Fruit fly (Drosophila melanogaster): ENCODE results near the gene CG9119.

CG9119 gene

dm6 chr3L:1188936-1189659, 15.5 kb downstream of the CG9119 start, which contains the start of gene CG13912 (continued):
- TF ChIP-seq CG4820 (GFP tag; optimal IDR thresholded peaks at IDR 0.05) (no peak), CG11093 (GFP tag; IDR thresholded peaks at IDR 0.05) (no peak), CG7928 (GFP tag; optimal IDR thresholded peaks at IDR 0.05) (no peak), Side (GFP tag; optimal IDR thresholded peaks at IDR 0.05) (no peak), YL-1 (GFP tag; optimal IDR thresholded peaks at IDR 0.05) (no peak), CG9797 (GFP tag; optimal IDR thresholded peaks at IDR 0.05) (no peak), CG1792 (GFP tag; optimal IDR thresholded peaks at IDR 0.05) (no peak), CG7357 (GFP tag; IDR thresholded peaks at IDR 0.05) (no peak), CoRest (tag; optimal IDR thresholded peaks at IDR 0.05) (no peak), CG12299 (tag; optimal IDR thresholded peaks at IDR 0.05) (no peak), Gug (GFP tag; IDR thresholded peaks at IDR 0.05) (no peak), org-1 (GFP tag; optimal IDR thresholded peaks at IDR 0.05) (no peak), CG15073 (GFP tag; optimal IDR thresholded peaks at IDR 0.05) (no peak), dysf (GFP tag; IDR thresholded peaks at IDR 0.05) (no peak), Aef1 (GFP tag; IDR thresholded peaks at IDR 0.05) (no peak), zfh2 (GFP tag; optimal IDR thresholded peaks at IDR 0.05) (no peak), emc (GFP tag; optimal IDR thresholded peaks at IDR 0.05) (no peak), tin (GFP tag; optimal IDR thresholded peaks at IDR 0.05) (no peak), CG14014 (GFP tag; IDR thresholded peaks at IDR 0.05) (0 out of 2 replicates have a peak, but pooled peaks have one; percentile 8), grn (GFP tag; optimal IDR thresholded peaks at IDR 0.05) (peak; percentile 99), eyg (GFP tag; optimal IDR thresholded peaks at IDR 0.05) (no peak), CG4404 (GFP tag; IDR thresholded peaks at IDR 0.05) (no peak), Kr (GFP tag; optimal IDR thresholded peaks at IDR 0.05) (no peak), tio (GFP tag; optimal IDR thresholded peaks at IDR 0.05) (no peak), bbx (GFP tag; IDR thresholded peaks at IDR 0.05; ENCODE audit: partially characterized antibody) (no peak), wor (GFP tag; IDR thresholded peaks at IDR 0.05) (no peak), jigr1 (GFP tag; IDR thresholded peaks at IDR 0.05) (no peak), CG18476 (GFP tag; optimal IDR thresholded peaks at IDR 0.05) (no peak), TFAM (GFP tag; optimal IDR thresholded peaks at IDR 0.05) (no peak), CG34376 (GFP tag; optimal IDR thresholded peaks at IDR 0.05) (peak; percentile 99), CG15514 (GFP tag; optimal IDR thresholded peaks at IDR 0.05) (no peak), CG2875 (GFP tag; optimal IDR thresholded peaks at IDR 0.05) (no peak), onecut (GFP tag; IDR thresholded peaks at IDR 0.05) (no peak; the same call in 1 of the 2 replicates), CG6654 (GFP tag; optimal IDR thresholded peaks at IDR 0.05) (no peak), CG12659 (GFP tag; optimal IDR thresholded peaks at IDR 0.05) (peak; percentile 14), Awh (GFP tag; IDR thresholded peaks at IDR 0.05) (no peak), psq (GFP tag; optimal IDR thresholded peaks at IDR 0.05) (no peak), CG9817 (tag; optimal IDR thresholded peaks at IDR 0.05) (no peak), nau (GFP tag; optimal IDR thresholded peaks at IDR 0.05) (no peak), dm (GFP tag; optimal IDR thresholded peaks at IDR 0.05) (no peak), MTF-1 (GFP tag; optimal IDR thresholded peaks at IDR 0.05; ENCODE audit: borderline replicate concordance) (no peak), CG14860 (GFP tag; IDR thresholded peaks at IDR 0.05; ENCODE audit: partially characterized antibody) (no peak), ro (GFP tag; IDR thresholded peaks at IDR 0.05) (no peak), CG10543 (GFP tag; optimal IDR thresholded peaks at IDR 0.05) (peak; percentile 90), CG6854 (GFP tag; optimal IDR thresholded peaks at IDR 0.05) (no peak), hkb (optimal IDR thresholded peaks at IDR 0.05) (peak; percentile 17), hkb (GFP tag; IDR thresholded peaks at IDR 0.05) (no peak), NfI (GFP tag; optimal IDR thresholded peaks at IDR 0.05) (no peak), CG6765 (GFP tag; optimal IDR thresholded peaks at IDR 0.05) (no peak), odd (GFP tag; optimal IDR thresholded peaks at IDR 0.05) (no peak)
